Fruit fly (Drosophila melanogaster): ENCODE results near the gene CG13615.

- TF ChIP-seq CG6854 (GFP tag; optimal IDR thresholded peaks at IDR 0.05) (no peak), ftz-f1 (GFP tag; optimal IDR thresholded peaks at IDR 0.05) (no peak)
Observed at dm6 chr3R:24392207-24392939, 2.1 kb downstream of the CG13615 start, which contains the start of gene CG13616.
